Worm (Caenorhabditis elegans): ENCODE data around the gene T06E6.15.

The T06E6.15 gene

DNA sequence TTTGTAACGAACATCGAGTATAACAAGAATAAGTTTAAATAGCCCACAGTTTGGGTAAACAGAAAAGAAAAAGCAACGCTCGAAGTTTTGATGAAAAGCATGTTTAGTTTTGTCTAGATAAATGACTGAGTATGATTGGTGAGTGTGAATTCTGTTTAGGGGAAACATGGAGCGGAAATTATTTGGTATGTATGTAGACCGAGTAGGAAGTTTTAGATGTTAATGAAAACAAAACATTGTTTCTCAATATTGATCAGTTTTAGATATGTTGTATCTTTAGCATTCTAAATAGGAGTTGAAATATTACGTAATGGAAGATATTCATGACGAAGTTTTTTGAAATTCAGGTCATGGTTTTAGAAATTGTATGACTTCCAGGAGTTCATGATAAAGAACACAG, 13.0 kb upstream of the T06E6.15 start, which contains the start of gene srbc-63:
TSS of gene srbc-63 (minus strand) at position 101 of the 400 bp plus-strand sequence.
- TF ChIP-seq fkh-2 (tag; optimal IDR thresholded peaks at IDR 0.05) (no peak), lin-15B (tag; optimal IDR thresholded peaks at IDR 0.05) (no peak), sea-2 (GFP tag; optimal IDR thresholded peaks at IDR 0.05) (no peak), unc-62 (GFP tag; optimal IDR thresholded peaks at IDR 0.05) (no peak), pqm-1 (tag; optimal IDR thresholded peaks at IDR 0.05) (no peak), eor-1 (tag; optimal IDR thresholded peaks at IDR 0.05) (no peak)

DNA sequence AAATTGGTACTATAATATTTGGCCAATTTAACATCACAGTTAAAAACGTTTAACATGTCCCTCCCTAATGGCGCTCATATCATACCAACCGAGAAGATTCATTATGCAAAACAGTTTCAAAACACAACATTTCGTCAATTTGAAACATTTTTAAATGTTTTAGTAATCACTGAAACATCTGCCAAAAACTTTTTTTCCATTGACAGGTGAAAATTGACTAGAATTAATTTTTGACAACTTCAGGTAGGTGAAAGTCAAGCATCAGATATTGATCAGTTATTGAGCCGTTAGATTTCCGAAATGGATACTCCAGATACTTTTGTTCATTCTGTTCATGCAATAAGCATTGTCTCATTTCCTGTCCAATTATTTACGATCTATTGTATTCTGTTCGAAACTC, 7.3 kb upstream of the T06E6.15 start, which contains the start of gene srh-257:
TSS of gene srh-257 (plus strand) at position 301 of the 400 bp plus-strand sequence.
- TF ChIP-seq daf-12 (tag; optimal IDR thresholded peaks at IDR 0.05) (no peak), ceh-16 (tag; optimal IDR thresholded peaks at IDR 0.05) (no peak), mml-1 (tag; optimal IDR thresholded peaks at IDR 0.05) (no peak), snpc-4 (tag; optimal IDR thresholded peaks at IDR 0.05) (no peak), pqm-1 (tag; optimal IDR thresholded peaks at IDR 0.05) (no peak), eor-1 (tag; optimal IDR thresholded peaks at IDR 0.05) (no peak), ceh-28 (tag; optimal IDR thresholded peaks at IDR 0.05) (no peak), nhr-67 (tag; optimal IDR thresholded peaks at IDR 0.05) (no peak), tbx-2 (tag; optimal IDR thresholded peaks at IDR 0.05) (no peak), ceh-9 (tag; optimal IDR thresholded peaks at IDR 0.05) (no peak), lin-39 (tag; optimal IDR thresholded peaks at IDR 0.05) (no peak), fos-1 (tag; optimal IDR thresholded peaks at IDR 0.05) (no peak), nhr-25 (tag; optimal IDR thresholded peaks at IDR 0.05) (no peak), elt-3 (tag; optimal IDR thresholded peaks at IDR 0.05) (no peak), nhr-11 (tag; optimal IDR thresholded peaks at IDR 0.05) (no peak)

DNA sequence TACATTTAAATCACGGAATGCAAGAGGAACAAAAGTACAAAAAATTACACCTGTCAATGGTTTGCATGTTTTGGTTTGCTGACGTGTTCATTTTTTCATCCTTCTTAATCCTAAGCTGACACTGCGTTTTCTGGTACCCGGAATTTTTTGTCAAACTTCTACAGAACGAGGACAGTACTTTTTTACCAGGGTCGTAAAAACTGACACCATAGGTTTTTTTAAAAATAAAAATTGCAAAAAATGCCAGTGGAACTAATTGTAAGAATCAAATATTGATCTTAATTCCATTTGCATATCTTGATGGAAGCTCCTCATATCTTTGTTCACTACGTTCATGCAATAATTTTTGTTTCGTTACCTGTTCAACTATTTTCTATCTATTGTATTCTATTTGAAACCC, 5.3 kb upstream of the T06E6.15 start, which contains the start of gene srh-258:
TSS of gene srh-258 (plus strand) at position 301 of the 400 bp plus-strand sequence.
- no peak for TF ChIP-seq fos-1 (tag; optimal IDR thresholded peaks at IDR 0.05)
- no peak for TF ChIP-seq R02D3.7 (tag; optimal IDR thresholded peaks at IDR 0.05)
- no peak for TF ChIP-seq pha-4 (tag; optimal IDR thresholded peaks at IDR 0.05)
- no peak for TF ChIP-seq ZK546.5 (tag; optimal IDR thresholded peaks at IDR 0.05)
- TF ChIP-seq ceh-16 (tag; optimal IDR thresholded peaks at IDR 0.05), result no peak
- no peak for TF ChIP-seq mml-1 (tag; optimal IDR thresholded peaks at IDR 0.05)
- no peak for TF ChIP-seq zag-1 (tag; optimal IDR thresholded peaks at IDR 0.05)
- TF ChIP-seq ama-1 (optimal IDR thresholded peaks at IDR 0.05), result no peak
- no peak for TF ChIP-seq unc-39 (tag; optimal IDR thresholded peaks at IDR 0.05)
- TF ChIP-seq pqm-1 (tag; optimal IDR thresholded peaks at IDR 0.05), result no peak
- TF ChIP-seq sea-2 (GFP tag; optimal IDR thresholded peaks at IDR 0.05), result no peak
- no peak for TF ChIP-seq lin-15B (tag; optimal IDR thresholded peaks at IDR 0.05)
- TF ChIP-seq unc-62 (GFP tag; optimal IDR thresholded peaks at IDR 0.05), result no peak
- TF ChIP-seq nhr-11 (tag; optimal IDR thresholded peaks at IDR 0.05), result no peak
- TF ChIP-seq elt-2 (tag; optimal IDR thresholded peaks at IDR 0.05), result no peak

DNA sequence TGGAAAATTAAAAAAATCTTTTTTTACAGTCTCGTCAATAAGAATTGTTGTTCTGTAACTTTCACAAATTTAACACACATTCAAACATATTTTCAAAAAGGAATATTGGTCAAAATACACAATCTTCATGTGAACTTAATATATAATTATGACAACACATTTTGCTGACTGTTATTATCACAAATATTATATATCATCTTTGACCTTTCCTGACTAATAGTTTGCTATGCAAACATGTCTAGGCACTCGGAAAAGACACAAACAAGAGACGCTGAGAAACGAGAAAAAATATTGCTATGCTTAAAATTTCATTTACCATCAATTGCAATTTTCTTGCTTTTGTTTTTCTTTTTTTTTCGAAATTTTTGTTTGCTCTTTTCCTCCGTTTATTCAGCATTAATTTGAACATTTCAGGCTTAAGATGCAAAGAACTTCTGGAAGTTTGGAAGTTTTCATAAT, 2.3 kb upstream of the T06E6.15 start, which contains the start of gene fbxa-135:
TSS of gene fbxa-135 (plus strand) at position 409 of the 459 bp plus-strand sequence.
- TF ChIP-seq daf-12 (tag; optimal IDR thresholded peaks at IDR 0.05) (no peak), pha-4 (tag; optimal IDR thresholded peaks at IDR 0.05) (peak; percentile 41)

DNA sequence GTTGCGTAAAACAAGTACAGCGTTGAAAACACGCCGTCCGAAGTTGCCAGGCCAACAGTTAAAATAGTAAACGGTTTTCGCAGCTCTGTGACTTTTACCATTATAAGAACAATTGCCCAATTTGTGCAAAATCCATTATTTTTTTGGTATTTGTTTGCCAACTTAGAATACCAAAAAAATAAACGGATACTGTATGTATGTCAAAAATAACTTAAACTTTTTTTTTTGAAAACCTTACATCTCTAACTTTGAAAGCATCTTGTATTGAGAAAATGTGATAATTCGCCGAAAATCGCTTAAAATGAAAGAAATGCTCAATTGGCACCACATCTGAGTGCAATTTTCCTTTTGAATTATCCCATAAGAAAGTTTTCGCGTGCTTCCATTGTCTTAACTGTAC, 863 bp downstream of the T06E6.15 start, which contains the start of gene fbxa-199:
TSS of gene fbxa-199 (minus strand) at position 101 of the 400 bp plus-strand sequence.
- no peak for TF ChIP-seq nhr-11 (tag; optimal IDR thresholded peaks at IDR 0.05)
- TF ChIP-seq elt-1 (tag; optimal IDR thresholded peaks at IDR 0.05), result no peak
- no peak for TF ChIP-seq skn-1 (tag; optimal IDR thresholded peaks at IDR 0.05)
- TF ChIP-seq unc-62 (GFP tag; optimal IDR thresholded peaks at IDR 0.05), result no peak
- no peak for TF ChIP-seq lin-15B (tag; optimal IDR thresholded peaks at IDR 0.05)
- TF ChIP-seq sea-2 (GFP tag; optimal IDR thresholded peaks at IDR 0.05), result no peak
- no peak for TF ChIP-seq elt-2 (tag; optimal IDR thresholded peaks at IDR 0.05)
- no peak for TF ChIP-seq ama-1 (optimal IDR thresholded peaks at IDR 0.05)
- no peak for TF ChIP-seq zag-1 (tag; optimal IDR thresholded peaks at IDR 0.05)
- no peak for TF ChIP-seq ztf-4 (tag; optimal IDR thresholded peaks at IDR 0.05)
- TF ChIP-seq fkh-2 (tag; optimal IDR thresholded peaks at IDR 0.05), result no peak

DNA sequence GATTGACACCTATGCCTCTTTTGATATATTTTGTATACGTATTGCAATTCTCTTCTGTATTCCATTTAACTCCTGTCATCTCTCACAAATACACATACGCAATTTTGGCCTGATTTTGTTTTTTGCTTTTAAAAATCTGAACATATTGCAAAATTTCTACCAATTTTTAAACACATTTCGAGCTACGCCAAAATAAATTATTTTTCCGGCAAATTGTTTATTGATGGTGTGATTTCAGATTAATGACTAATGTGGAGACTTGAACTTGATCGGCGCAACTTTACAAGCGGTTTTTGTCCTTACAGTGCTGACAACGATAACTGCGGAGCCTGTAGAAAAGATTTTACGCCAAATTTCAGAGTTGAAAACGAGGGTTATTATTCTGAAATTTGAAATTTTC, 2.5 kb downstream of the T06E6.15 start:
- TF ChIP-seq nfya-1 (tag; optimal IDR thresholded peaks at IDR 0.05; ENCODE audit: insufficient read depth), result no peak
- TF ChIP-seq mdl-1 (tag; optimal IDR thresholded peaks at IDR 0.05), result no peak
- no peak for TF ChIP-seq ceh-82 (tag; optimal IDR thresholded peaks at IDR 0.05)
- no peak for TF ChIP-seq eor-1 (tag; optimal IDR thresholded peaks at IDR 0.05)
- TF ChIP-seq nhr-28 (tag; optimal IDR thresholded peaks at IDR 0.05), result no peak
- no peak for TF ChIP-seq lin-15B (tag; optimal IDR thresholded peaks at IDR 0.05)
- TF ChIP-seq fkh-2 (tag; optimal IDR thresholded peaks at IDR 0.05), result no peak
- no peak for TF ChIP-seq egl-27 (tag; optimal IDR thresholded peaks at IDR 0.05)
- no peak for TF ChIP-seq elt-1 (tag; optimal IDR thresholded peaks at IDR 0.05)
- no peak for TF ChIP-seq unc-62 (GFP tag; optimal IDR thresholded peaks at IDR 0.05)
- no peak for TF ChIP-seq nhr-43 (tag; optimal IDR thresholded peaks at IDR 0.05; ENCODE audit: poor library complexity, severe bottlenecking)
- TF ChIP-seq pha-4 (tag; optimal IDR thresholded peaks at IDR 0.05), result no peak
- TF ChIP-seq unc-39 (tag; optimal IDR thresholded peaks at IDR 0.05), result no peak
- no peak for TF ChIP-seq ceh-28 (tag; optimal IDR thresholded peaks at IDR 0.05)
- no peak for TF ChIP-seq ztf-4 (tag; optimal IDR thresholded peaks at IDR 0.05)
- TF ChIP-seq lin-39 (tag; optimal IDR thresholded peaks at IDR 0.05), result no peak
- TF ChIP-seq nhr-67 (tag; optimal IDR thresholded peaks at IDR 0.05), result no peak
